Worm (Caenorhabditis elegans) whole organism, L2 larva: ENCODE measurements around the gene W04G3.7.

ENCODE experiments used
- C34F6.9 ChIP-seq: fragments of 150-350 bp; optimal IDR thresholded peaks from 2 replicates; lab custom pipeline; 2014; ENCODE audit warnings: missing biosample characterization, missing genetic modification characterization
- F13H6.1 ChIP-seq: sonication (generic microtip); optimal IDR thresholded peaks from 2 replicates; lab custom pipeline; 2016; ENCODE audit warnings: missing genetic modification characterization, missing compliant biosample characterization
- Y55F3AM.14 ChIP-seq: fragments of 200-800 bp; sonication (Bioruptor generic); optimal IDR thresholded peaks from 2 replicates; lab custom pipeline; 2018; ENCODE audit warnings: mild to moderate bottlenecking, missing genetic modification characterization, missing compliant biosample characterization
- alr-1 ChIP-seq: fragments of 150-350 bp; optimal IDR thresholded peaks from 2 replicates; lab custom pipeline; 2014; ENCODE audit warnings: missing biosample characterization, missing genetic modification characterization
- aly-2 ChIP-seq: fragments of 150-350 bp; optimal IDR thresholded peaks from 2 replicates; lab custom pipeline; 2014; ENCODE audit warnings: missing biosample characterization, missing genetic modification characterization
- blmp-1 ChIP-seq: sonication (generic microtip); optimal IDR thresholded peaks from 2 replicates; lab custom pipeline; 2017; ENCODE audit warnings: missing genetic modification characterization, mild to moderate bottlenecking, missing compliant biosample characterization, antibody characterized with exemption, moderate library complexity; ENCODE audit not compliant: insufficient read depth
- ceh-16 ChIP-seq: fragments of 150-350 bp; optimal IDR thresholded peaks from 2 replicates; lab custom pipeline; 2014; ENCODE audit warnings: missing biosample characterization, missing genetic modification characterization
- ceh-82 ChIP-seq: fragments of 150-350 bp; optimal IDR thresholded peaks from 2 replicates; lab custom pipeline; 2014; ENCODE audit warnings: missing biosample characterization, missing genetic modification characterization
- crh-2 ChIP-seq: sonication (generic microtip); optimal IDR thresholded peaks from 2 replicates; lab custom pipeline; 2017; ENCODE audit warnings: missing biosample characterization, missing genetic modification characterization
- dmd-4 ChIP-seq: sonication (generic microtip); optimal IDR thresholded peaks from 2 replicates; lab custom pipeline; 2017; ENCODE audit warnings: missing biosample characterization, missing genetic modification characterization
- egl-27 ChIP-seq: sonication (generic microtip); optimal IDR thresholded peaks from 3 replicates; lab custom pipeline; 2017; ENCODE audit warnings: missing biosample characterization, missing genetic modification reagents, missing genetic modification characterization
- elt-1 ChIP-seq: fragments of 150-350 bp; optimal IDR thresholded peaks from 2 replicates; lab custom pipeline; 2014; ENCODE audit warnings: missing biosample characterization, missing genetic modification characterization
- elt-3 ChIP-seq: sonication (generic microtip); optimal IDR thresholded peaks from 2 replicates; lab custom pipeline; 2017; ENCODE audit warnings: missing biosample characterization, missing genetic modification characterization
- fos-1 ChIP-seq: fragments of 150-350 bp; optimal IDR thresholded peaks from 2 replicates; lab custom pipeline; 2014; ENCODE audit warnings: missing biosample characterization, missing genetic modification characterization
- gmeb-1 ChIP-seq: fragments of 150-350 bp; optimal IDR thresholded peaks from 2 replicates; lab custom pipeline; 2014; ENCODE audit warnings: missing biosample characterization, missing genetic modification characterization
- lin-13 ChIP-seq: fragments of 150-350 bp; optimal IDR thresholded peaks from 2 replicates; lab custom pipeline; 2014; ENCODE audit warnings: missing biosample characterization, missing genetic modification reagents, missing genetic modification characterization
- lsy-2 ChIP-seq, 2 experiments: fragments of 150-350 bp in 1 of 2; sonication (generic microtip) in 1 of 2; optimal IDR thresholded peaks; 2 replicates each; lab custom pipeline; 2014 to 2017; ENCODE audit warnings: missing biosample characterization in 2 of 2, missing genetic modification characterization in 2 of 2
- mab-5 ChIP-seq: fragments of 150-350 bp; optimal IDR thresholded peaks from 2 replicates; lab custom pipeline; 2014; ENCODE audit warnings: missing biosample characterization, missing genetic modification characterization
- mdl-1 ChIP-seq, 2 experiments: fragments of 150-350 bp in 1 of 2; sonication (generic microtip) in 1 of 2; optimal IDR thresholded peaks; 2 replicates each; lab custom pipeline; 2017; ENCODE audit warnings: missing biosample characterization in 2 of 2, missing genetic modification characterization in 2 of 2
- nhr-11 ChIP-seq: fragments of 150-350 bp; optimal IDR thresholded peaks from 2 replicates; lab custom pipeline; 2014; ENCODE audit warnings: missing biosample characterization, missing genetic modification characterization
- nhr-12 ChIP-seq: fragments of 150-350 bp; optimal IDR thresholded peaks from 2 replicates; lab custom pipeline; 2014; ENCODE audit warnings: missing biosample characterization, missing genetic modification characterization
- nhr-129 ChIP-seq: fragments of 150-350 bp; optimal IDR thresholded peaks from 2 replicates; lab custom pipeline; 2014; ENCODE audit warnings: missing biosample characterization, missing genetic modification characterization
- nhr-21 ChIP-seq: fragments of 150-350 bp; optimal IDR thresholded peaks from 2 replicates; lab custom pipeline; 2014; ENCODE audit warnings: missing biosample characterization, missing genetic modification characterization
- nhr-23 ChIP-seq: fragments of 150-350 bp; optimal IDR thresholded peaks from 2 replicates; lab custom pipeline; 2014; ENCODE audit warnings: missing biosample characterization, missing genetic modification reagents, missing genetic modification characterization
- nhr-237 ChIP-seq: fragments of 150-350 bp; optimal IDR thresholded peaks from 2 replicates; lab custom pipeline; 2014; ENCODE audit warnings: missing biosample characterization, missing genetic modification characterization
- nhr-25 ChIP-seq: fragments of 150-350 bp; sonication (generic microtip); optimal IDR thresholded peaks from 3 replicates; lab custom pipeline; 2014; ENCODE audit warnings: missing biosample characterization, missing genetic modification characterization
- nhr-6 ChIP-seq: fragments of 150-350 bp; optimal IDR thresholded peaks from 2 replicates; lab custom pipeline; 2014; ENCODE audit warnings: missing biosample characterization, missing genetic modification characterization
- nhr-77 ChIP-seq: fragments of 150-350 bp; optimal IDR thresholded peaks from 2 replicates; lab custom pipeline; 2014; ENCODE audit warnings: missing biosample characterization, missing genetic modification characterization
- peb-1 ChIP-seq: fragments of 150-350 bp; optimal IDR thresholded peaks from 2 replicates; lab custom pipeline; 2014; ENCODE audit warnings: missing biosample characterization, missing genetic modification characterization
- skn-1 ChIP-seq: sonication (generic microtip); optimal IDR thresholded peaks from 2 replicates; lab custom pipeline; 2017; ENCODE audit warnings: missing biosample characterization, missing genetic modification characterization
- sma-3 ChIP-seq: sonication (generic microtip); optimal IDR thresholded peaks from 2 replicates; lab custom pipeline; 2016; ENCODE audit warnings: missing genetic modification reagents, missing genetic modification characterization, missing compliant biosample characterization
- sma-9 ChIP-seq, 2 experiments: fragments of 150-350 bp in 1 of 2; sonication (generic microtip) in 1 of 2; optimal IDR thresholded peaks; 2 replicates each; lab custom pipeline; 2014 to 2016; ENCODE audit warnings: missing genetic modification characterization in 2 of 2, mild to moderate bottlenecking in 1 of 2, missing biosample characterization in 1 of 2, missing compliant biosample characterization in 1 of 2, missing genetic modification reagents in 1 of 2, moderate library complexity in 1 of 2
- snpc-4 ChIP-seq: fragments of 150-350 bp; optimal IDR thresholded peaks from 2 replicates; lab custom pipeline; 2014; ENCODE audit warnings: missing biosample characterization, missing genetic modification characterization
- unc-62 ChIP-seq: fragments of 150-350 bp; optimal IDR thresholded peaks from 2 replicates; lab custom pipeline; 2014; ENCODE audit warnings: missing biosample characterization, missing genetic modification reagents, missing genetic modification characterization
- zag-1 ChIP-seq: fragments of 150-350 bp; optimal IDR thresholded peaks from 2 replicates; lab custom pipeline; 2014; ENCODE audit warnings: missing biosample characterization, missing genetic modification characterization
- ztf-1 ChIP-seq: fragments of 200-800 bp; sonication (Bioruptor generic); conservative IDR thresholded peaks from 2 replicates; pipeline ENCODE4 v1.3.6; 2022; ENCODE audit warnings: missing genetic modification characterization, missing compliant biosample characterization
- ztf-4 ChIP-seq: fragments of 150-350 bp; optimal IDR thresholded peaks from 2 replicates; lab custom pipeline; 2014; ENCODE audit warnings: missing biosample characterization, missing genetic modification characterization

Gene W04G3.7

ce11 chrX:11057028-11057427 lies 28.0 kb downstream of the W04G3.7 start, which contains the start of gene lpr-3:
TSS of gene lpr-3 (plus strand) at chrX:11057401.
- peak; percentile 48 for TF ChIP-seq sma-3
- TF ChIP-seq lsy-2 (tag; optimal IDR thresholded peaks at IDR 0.05; lab: Kevin White, UChicago) = peak in 1 of 2 experiments; percentile 36
- peak; percentile 45 for TF ChIP-seq fos-1 (tag; lab: Kevin White, UChicago)
- TF ChIP-seq nhr-21 (tag; lab: Kevin White, UChicago) = peak; percentile 82
- peak; percentile 28 for TF ChIP-seq nhr-25
- no peak for TF ChIP-seq elt-3 (tag; lab: Kevin White, UChicago)
- TF ChIP-seq ceh-16 (tag; lab: Kevin White, UChicago) = peak; percentile 52
- TF ChIP-seq elt-1 (tag; lab: Kevin White, UChicago) = peak; percentile 62
- TF ChIP-seq lin-13 (GFP tag; lab: Kevin White, UChicago) = no peak
- TF ChIP-seq egl-27 = peak; percentile 40
- TF ChIP-seq blmp-1 = peak; percentile 79

ce11 chrX:11053615-11054014 lies 31.4 kb downstream of the W04G3.7 start, which contains the start of gene C09F12.2:
TSS of gene C09F12.2 (plus strand) at chrX:11053915.
- TF ChIP-seq elt-1 (tag; lab: Kevin White, UChicago) = no peak
- no peak for TF ChIP-seq lsy-2 (tag; optimal IDR thresholded peaks at IDR 0.05; lab: Kevin White, UChicago)
- no peak for TF ChIP-seq nhr-237 (tag; lab: Kevin White, UChicago)
- no peak for TF ChIP-seq mab-5 (tag; lab: Kevin White, UChicago)
- no peak for TF ChIP-seq sma-3
- TF ChIP-seq Y55F3AM.14 = no peak
- no peak for TF ChIP-seq nhr-21 (tag; lab: Kevin White, UChicago)
- TF ChIP-seq nhr-77 (tag; lab: Kevin White, UChicago) = no peak
- no peak for TF ChIP-seq ztf-1 (GFP tag; lab: Robert Waterston, UW)
- TF ChIP-seq nhr-6 = no peak
- no peak for TF ChIP-seq gmeb-1 (tag; lab: Kevin White, UChicago)
- TF ChIP-seq dmd-4 (tag; lab: Kevin White, UChicago) = no peak
- TF ChIP-seq nhr-23 (tag; lab: Kevin White, UChicago) = no peak
- no peak for TF ChIP-seq lin-13 (GFP tag; lab: Kevin White, UChicago)
- no peak for TF ChIP-seq zag-1
- no peak for TF ChIP-seq peb-1 (tag; lab: Kevin White, UChicago)
- no peak for TF ChIP-seq nhr-129 (tag; lab: Kevin White, UChicago)
- TF ChIP-seq C34F6.9 = no peak
- TF ChIP-seq blmp-1 = no peak

- TF ChIP-seq nhr-77 (tag; lab: Kevin White, UChicago) = no peak
- TF ChIP-seq mab-5 (tag; lab: Kevin White, UChicago) = no peak
- no peak for TF ChIP-seq ceh-16 (tag; lab: Kevin White, UChicago)
- TF ChIP-seq mdl-1 (tag; optimal IDR thresholded peaks at IDR 0.05; lab: Kevin White, UChicago) = no peak
- no peak for TF ChIP-seq egl-27
- TF ChIP-seq aly-2 (tag; lab: Kevin White, UChicago) = no peak
- no peak for TF ChIP-seq ztf-4 (tag; lab: Kevin White, UChicago)
- no peak for TF ChIP-seq nhr-11
- TF ChIP-seq nhr-21 (tag; lab: Kevin White, UChicago) = no peak
- TF ChIP-seq dmd-4 (tag; lab: Kevin White, UChicago) = no peak
- TF ChIP-seq ceh-82 (tag; lab: Kevin White, UChicago) = no peak
- TF ChIP-seq sma-9 (GFP tag; optimal IDR thresholded peaks at IDR 0.05; lab: Kevin White, UChicago) = no peak
- no peak for TF ChIP-seq sma-9 (tag; optimal IDR thresholded peaks at IDR 0.05; lab: Kevin White, UChicago)
- TF ChIP-seq gmeb-1 (tag; lab: Kevin White, UChicago) = no peak
- no peak for TF ChIP-seq nhr-25
- no peak for TF ChIP-seq nhr-12 (tag; lab: Kevin White, UChicago)
- TF ChIP-seq skn-1 (tag; lab: Kevin White, UChicago) = no peak
These were observed 34.7 kb downstream of the W04G3.7 start for ce11 chrX:11050335-11050734.

ce11 chrX:11047183-11047582 lies 37.9 kb downstream of the W04G3.7 start, which contains the start of gene clc-1:
TSS of gene clc-1 (plus strand) at chrX:11047446.
- TF ChIP-seq sma-9 (GFP tag; optimal IDR thresholded peaks at IDR 0.05; lab: Kevin White, UChicago) (peak; percentile 50), sma-9 (tag; optimal IDR thresholded peaks at IDR 0.05; lab: Kevin White, UChicago) (no peak), gmeb-1 (tag; lab: Kevin White, UChicago) (peak; percentile 44), unc-62 (GFP tag; lab: Kevin White, UChicago) (no peak), snpc-4 (tag; lab: Kevin White, UChicago) (no peak), ceh-16 (tag; lab: Kevin White, UChicago) (no peak), crh-2 (tag; lab: Kevin White, UChicago) (peak; percentile 84), fos-1 (tag; lab: Kevin White, UChicago) (peak; percentile 98), alr-1 (tag; lab: Kevin White, UChicago) (no peak), ztf-4 (tag; lab: Kevin White, UChicago) (no peak), F13H6.1 (tag; lab: Kevin White, UChicago) (peak; percentile 38)
